Worm (Caenorhabditis elegans): Measurements from ENCODE around the gene C37H5.14.

DNA sequence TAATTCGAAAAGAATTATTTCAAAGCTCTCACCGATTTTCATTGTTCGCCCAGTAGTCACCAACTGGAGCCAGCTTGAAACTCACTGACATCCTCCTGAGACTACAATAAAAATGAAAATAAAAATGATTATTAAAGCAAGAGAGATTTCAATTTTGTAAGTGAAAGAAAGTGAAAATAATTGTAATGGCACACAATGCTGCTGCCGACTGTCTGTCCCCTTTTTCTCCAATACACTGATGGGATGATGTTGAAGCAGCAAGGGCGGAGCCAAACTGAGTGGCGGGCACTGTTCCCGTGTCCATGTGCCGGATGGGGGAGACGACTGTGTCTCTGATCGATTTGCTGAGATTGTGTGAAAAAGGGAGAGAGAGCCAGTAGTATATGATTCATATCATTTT is at the start of gene C37H5.14:
- TF ChIP-seq him-1 (tag; optimal IDR thresholded peaks at IDR 0.05) (no peak), dao-5 (tag; optimal IDR thresholded peaks at IDR 0.05) (no peak), W03F9.2 (tag; optimal IDR thresholded peaks at IDR 0.05) (no peak)
